Fruit fly (Drosophila melanogaster) whole organism, embryonic: ENCODE results near the gene CG13671.

Source experiments
- Ada2b ChIP-seq: fragments of 200-800 bp; sonication (Bioruptor generic); IDR thresholded peaks from 2 replicates; pipeline ENCODE4 v1.3.6; 2022; ENCODE audit warnings: missing biosample characterization, missing genetic modification characterization
- BEAF-32 ChIP-seq: fragments of 200-800 bp; sonication (Bioruptor generic); optimal IDR thresholded peaks from 3 replicates; lab custom pipeline; 2017; ENCODE audit warnings: missing biosample characterization, missing genetic modification characterization, mild to moderate bottlenecking, moderate library complexity, missing genetic modification reagents
- Bgb ChIP-seq: fragments of 200-800 bp; sonication (Bioruptor generic); IDR thresholded peaks from 2 replicates; pipeline ENCODE4 v1.3.6; 2022; ENCODE audit warnings: missing biosample characterization, missing genetic modification characterization; ENCODE audit not compliant: partially characterized antibody
- CG10209 ChIP-seq: fragments of 200-800 bp; sonication (Bioruptor generic); optimal IDR thresholded peaks from 3 replicates; lab custom pipeline; 2017; ENCODE audit warnings: missing biosample characterization, mild to moderate bottlenecking, missing genetic modification characterization, missing genetic modification reagents
- CG10431 ChIP-seq: fragments of 200-800 bp; sonication (Bioruptor generic); optimal IDR thresholded peaks from 3 replicates; lab custom pipeline; 2018; ENCODE audit warnings: missing biosample characterization, mild to moderate bottlenecking, missing genetic modification characterization
- CG11696 ChIP-seq: fragments of 200-800 bp; sonication (Bioruptor generic); IDR thresholded peaks from 2 replicates; pipeline ENCODE4 v1.3.6; 2022; ENCODE audit warnings: missing biosample characterization, missing genetic modification characterization
- CG12219 ChIP-seq: fragments of 200-800 bp; sonication (Bioruptor generic); optimal IDR thresholded peaks from 3 replicates; lab custom pipeline; 2018; ENCODE audit warnings: missing biosample characterization, mild to moderate bottlenecking, missing genetic modification characterization
- CG12299 ChIP-seq: fragments of 200-800 bp; sonication (Bioruptor generic); optimal IDR thresholded peaks from 2 replicates; lab custom pipeline; 2018; ENCODE audit warnings: missing biosample characterization, mild to moderate bottlenecking, missing genetic modification characterization
- CG15011 ChIP-seq: fragments of 200-800 bp; sonication (Bioruptor generic); optimal IDR thresholded peaks from 3 replicates; lab custom pipeline; 2018; ENCODE audit warnings: missing biosample characterization, mild to moderate bottlenecking, missing genetic modification characterization
- CG1603 ChIP-seq: fragments of 200-800 bp; sonication (Bioruptor generic); optimal IDR thresholded peaks from 2 replicates; lab custom pipeline; 2019; ENCODE audit warnings: missing biosample characterization, mild to moderate bottlenecking, missing genetic modification characterization, moderate library complexity
- CG2875 ChIP-seq: fragments of 200-800 bp; sonication (Bioruptor generic); optimal IDR thresholded peaks from 2 replicates; lab custom pipeline; 2017; ENCODE audit warnings: missing biosample characterization, mild to moderate bottlenecking, missing genetic modification characterization, missing genetic modification reagents
- CG4404 ChIP-seq: fragments of 200-800 bp; sonication (Bioruptor generic); IDR thresholded peaks from 2 replicates; pipeline ENCODE4 v1.3.6; 2022; ENCODE audit warnings: missing biosample characterization, missing genetic modification characterization
- CG4424 ChIP-seq: fragments of 200-800 bp; sonication (Bioruptor generic); optimal IDR thresholded peaks from 3 replicates; lab custom pipeline; 2016; ENCODE audit warnings: missing biosample characterization, missing genetic modification characterization
- CG4617 ChIP-seq: fragments of 200-800 bp; sonication (Bioruptor generic); optimal IDR thresholded peaks from 3 replicates; lab custom pipeline; 2016; ENCODE audit warnings: missing biosample characterization, missing genetic modification characterization, borderline replicate concordance
- CG6813 ChIP-seq: fragments of 200-800 bp; sonication (Bioruptor generic); optimal IDR thresholded peaks from 2 replicates; lab custom pipeline; 2017; ENCODE audit warnings: missing biosample characterization, missing genetic modification characterization, mild to moderate bottlenecking, moderate library complexity, missing genetic modification reagents
- CG7372 ChIP-seq: fragments of 200-800 bp; sonication (Bioruptor generic); IDR thresholded peaks from 2 replicates; pipeline ENCODE4 v1.3.6; 2022; ENCODE audit warnings: missing biosample characterization, missing genetic modification characterization
- CG7745 ChIP-seq: fragments of 200-800 bp; sonication (Bioruptor generic); optimal IDR thresholded peaks from 2 replicates; lab custom pipeline; 2018; ENCODE audit warnings: missing biosample characterization, mild to moderate bottlenecking, missing genetic modification characterization, moderate library complexity
- CG8478 ChIP-seq: fragments of >200 bp; optimal IDR thresholded peaks from 2 replicates; lab custom pipeline; 2018
- CG9437 ChIP-seq: fragments of 200-800 bp; sonication (Bioruptor generic); optimal IDR thresholded peaks from 2 replicates; lab custom pipeline; 2018; ENCODE audit warnings: missing biosample characterization, mild to moderate bottlenecking, missing genetic modification characterization
- CG9609 ChIP-seq: fragments of 200-800 bp; sonication (Bioruptor generic); optimal IDR thresholded peaks from 3 replicates; lab custom pipeline; 2016; ENCODE audit warnings: missing biosample characterization, missing genetic modification characterization
- Dll ChIP-seq: fragments of 200-800 bp; sonication (Bioruptor generic); IDR thresholded peaks from 4 replicates; pipeline ENCODE4 v1.3.6; 2022; ENCODE audit warnings: missing biosample characterization, missing genetic modification characterization; ENCODE audit not compliant: partially characterized antibody
- Drgx ChIP-seq: fragments of 200-800 bp; sonication (Bioruptor generic); IDR thresholded peaks from 2 replicates; pipeline ENCODE4 v1.3.6; 2022; ENCODE audit warnings: missing biosample characterization, missing genetic modification characterization
- Eip74EF ChIP-seq, 2 experiments: fragments of 200-800 bp in 1 of 2; fragments of >200 bp in 1 of 2; sonication (Bioruptor generic) in 1 of 2; optimal IDR thresholded peaks; 2 replicates each; lab custom pipeline; 2017 to 2019; ENCODE audit warnings: missing biosample characterization in 2 of 2, missing genetic modification characterization in 2 of 2, mild to moderate bottlenecking in 1 of 2, moderate library complexity in 1 of 2
- Elba2 ChIP-seq: fragments of 200-800 bp; sonication (Bioruptor generic); optimal IDR thresholded peaks from 3 replicates; lab custom pipeline; 2016; ENCODE audit warnings: missing biosample characterization, missing genetic modification characterization
- Ets65A ChIP-seq: fragments of 200-800 bp; sonication (Bioruptor generic); peaks from one replicate; lab custom pipeline; 2016; ENCODE audit warnings: missing biosample characterization, missing genetic modification characterization
- Hey ChIP-seq: fragments of 200-800 bp; sonication (Bioruptor generic); optimal IDR thresholded peaks from 3 replicates; lab custom pipeline; 2018; ENCODE audit warnings: missing biosample characterization, mild to moderate bottlenecking, missing genetic modification characterization
- MBD-R2 ChIP-seq: fragments of 200-800 bp; sonication (Bioruptor generic); IDR thresholded peaks from 2 replicates; pipeline ENCODE4 v1.3.6; 2022; ENCODE audit warnings: missing biosample characterization, missing genetic modification characterization
- PHDP ChIP-seq: fragments of 200-800 bp; sonication (Bioruptor generic); optimal IDR thresholded peaks from 3 replicates; lab custom pipeline; 2018; ENCODE audit warnings: missing biosample characterization, mild to moderate bottlenecking, missing genetic modification characterization, moderate library complexity
- Rfx ChIP-seq: fragments of 200-800 bp; sonication (Bioruptor generic); IDR thresholded peaks from 2 replicates; pipeline ENCODE4 v1.3.6; 2022; ENCODE audit warnings: missing biosample characterization, missing genetic modification characterization
- Scr ChIP-seq: fragments of 200-800 bp; sonication (Bioruptor generic); IDR thresholded peaks from 2 replicates; pipeline ENCODE4 v1.3.6; 2022; ENCODE audit warnings: missing biosample characterization, missing genetic modification characterization; ENCODE audit not compliant: partially characterized antibody
- Sox102F ChIP-seq: fragments of 200-800 bp; sonication (Bioruptor generic); optimal IDR thresholded peaks from 2 replicates; lab custom pipeline; 2018; ENCODE audit warnings: missing biosample characterization, mild to moderate bottlenecking, missing genetic modification characterization, moderate library complexity
- ci ChIP-seq: fragments of 200-800 bp; sonication (Bioruptor generic); IDR thresholded peaks from 3 replicates; pipeline ENCODE4 v1.3.6; 2022; ENCODE audit warnings: missing biosample characterization, missing genetic modification characterization
- croc ChIP-seq: fragments of 200-800 bp; sonication (Bioruptor generic); conservative IDR thresholded peaks from 3 replicates; pipeline ENCODE4 v1.3.6; 2022; ENCODE audit warnings: missing biosample characterization, missing genetic modification characterization
- dmrt99B ChIP-seq: fragments of 200-800 bp; sonication (Bioruptor generic); optimal IDR thresholded peaks from 2 replicates; lab custom pipeline; 2018; ENCODE audit warnings: missing biosample characterization, mild to moderate bottlenecking, missing genetic modification characterization, moderate library complexity
- gsb-n ChIP-seq: fragments of 200-800 bp; sonication (Bioruptor generic); optimal IDR thresholded peaks from 3 replicates; lab custom pipeline; 2018; ENCODE audit warnings: missing biosample characterization, mild to moderate bottlenecking, missing genetic modification characterization
- lilli ChIP-seq: fragments of 200-800 bp; sonication (Bioruptor generic); optimal IDR thresholded peaks from 3 replicates; lab custom pipeline; 2016; ENCODE audit warnings: missing biosample characterization, missing genetic modification characterization
- mam ChIP-seq: fragments of 200-800 bp; sonication (Bioruptor generic); optimal IDR thresholded peaks from 3 replicates; lab custom pipeline; 2016; ENCODE audit warnings: missing biosample characterization, missing genetic modification characterization
- nau ChIP-seq: fragments of 200-800 bp; sonication (Bioruptor generic); optimal IDR thresholded peaks from 3 replicates; lab custom pipeline; 2017; ENCODE audit warnings: missing biosample characterization, mild to moderate bottlenecking, missing genetic modification characterization, missing genetic modification reagents
- pb ChIP-seq: fragments of 200-800 bp; sonication (Bioruptor generic); optimal IDR thresholded peaks from 3 replicates; lab custom pipeline; 2016; ENCODE audit warnings: missing biosample characterization, missing genetic modification characterization
- pita ChIP-seq: fragments of 200-800 bp; sonication (Bioruptor generic); optimal IDR thresholded peaks from 2 replicates; lab custom pipeline; 2017; ENCODE audit warnings: missing biosample characterization, mild to moderate bottlenecking, missing genetic modification characterization
- pum ChIP-seq: fragments of 200-800 bp; sonication (Bioruptor generic); optimal IDR thresholded peaks from 2 replicates; lab custom pipeline; 2016; ENCODE audit warnings: missing biosample characterization, missing genetic modification characterization
- pzg ChIP-seq: fragments of 200-800 bp; sonication (Bioruptor generic); optimal IDR thresholded peaks from 3 replicates; lab custom pipeline; 2018; ENCODE audit warnings: missing biosample characterization, mild to moderate bottlenecking, missing genetic modification characterization, moderate library complexity
- sug ChIP-seq: fragments of 200-800 bp; optimal IDR thresholded peaks from 2 replicates; lab custom pipeline; 2019; ENCODE audit warnings: missing biosample characterization, mild to moderate bottlenecking, missing genetic modification characterization, moderate library complexity
- vnd ChIP-seq: fragments of 200-800 bp; sonication (Bioruptor generic); IDR thresholded peaks from 3 replicates; pipeline ENCODE4 v1.3.6; 2022; ENCODE audit warnings: missing biosample characterization, missing genetic modification characterization; ENCODE audit not compliant: partially characterized antibody

The CG13671 gene

DNA sequence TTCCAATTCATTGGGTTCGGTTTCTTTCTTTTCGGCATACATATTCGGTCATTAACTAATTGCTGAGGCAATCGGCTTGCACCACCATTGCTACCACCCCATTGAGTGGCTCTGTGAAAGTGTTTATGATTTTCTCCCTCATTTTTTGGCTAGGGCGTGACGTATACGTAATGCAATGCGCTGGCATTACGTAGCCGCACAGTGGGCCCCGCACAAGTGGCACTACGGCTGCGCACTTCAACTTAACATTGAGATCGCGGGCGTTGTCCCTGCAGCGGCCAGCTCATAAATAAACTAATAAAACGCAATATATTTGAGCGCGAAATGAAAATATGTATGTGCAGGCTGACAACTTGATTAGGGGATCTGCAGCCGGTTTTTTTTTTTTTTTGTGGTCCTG lies 31.6 kb downstream of the CG13671 start:
- TF ChIP-seq gsb-n (tag; lab: Kevin White, UChicago) (no peak), CG8478 (lab: Kevin White, UChicago) (no peak), CG7372 (peak; percentile 80), CG9437 (GFP tag; lab: Kevin White, UChicago) (peak; percentile 65), ci (GFP tag; lab: Robert Waterston, UW) (no peak), CG7745 (tag; lab: Kevin White, UChicago) (no peak), CG10209 (no peak)

dm6 chr3L:8333574-8333973 lies 33.7 kb downstream of the CG13671 start:
- no peak for TF ChIP-seq CG4424 (GFP tag; lab: Kevin White, UChicago)
- no peak for TF ChIP-seq CG11696 (GFP tag; lab: Robert Waterston, UW)
- peak; percentile 29; the same call in 1 of the 2 replicates for TF ChIP-seq Drgx
- no peak for TF ChIP-seq pum (GFP tag; lab: Kevin White, UChicago)
- TF ChIP-seq Hey, result no peak

- peak; percentile 13 for TF ChIP-seq CG1603 (tag; lab: Kevin White, UChicago)
- no peak for TF ChIP-seq mam (GFP tag; lab: Kevin White, UChicago)
- TF ChIP-seq Sox102F, result peak; percentile 16
- no peak for TF ChIP-seq CG15011 (GFP tag; lab: Kevin White, UChicago)
- no peak for TF ChIP-seq CG2875 (GFP tag; lab: Kevin White, UChicago)
- no peak for TF ChIP-seq pita (GFP tag; lab: Kevin White, UChicago)
- no peak for TF ChIP-seq Elba2 (GFP tag; lab: Kevin White, UChicago)
- no peak for TF ChIP-seq dmrt99B (tag; lab: Kevin White, UChicago)
Measured at dm6 chr3L:8334338-8334737, 34.5 kb downstream of the CG13671 start.

DNA sequence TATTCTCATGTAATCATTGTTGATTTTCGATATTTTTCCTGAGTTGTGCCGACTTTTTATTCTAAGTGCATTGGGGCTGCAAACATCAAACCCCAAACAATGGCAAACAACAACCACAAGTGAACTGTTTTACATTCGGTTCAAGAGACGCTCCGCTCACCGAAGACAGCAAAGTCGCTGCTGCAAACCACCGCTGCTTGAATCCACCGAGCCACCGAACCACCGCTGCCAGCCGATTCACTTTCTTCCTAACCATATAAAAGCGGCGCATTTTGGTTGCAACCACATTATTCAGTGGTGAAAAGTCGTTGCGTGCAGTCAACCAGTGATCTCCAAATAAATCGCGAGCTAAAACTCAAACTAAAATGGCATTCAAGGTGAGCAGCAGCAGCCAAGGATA lies 36.5 kb downstream of the CG13671 start, which contains the start of gene Cpr66Cb:
Gene Cpr66Cb (plus strand): TSS at position 301 of the 400 bp plus-strand sequence.
- TF ChIP-seq Ada2b, result no peak
- no peak for TF ChIP-seq sug (tag; lab: Kevin White, UChicago)
- TF ChIP-seq Ets65A (GFP tag; lab: Kevin White, UChicago), result peak; percentile 62

dm6 chr3L:8338921-8339320 lies 39.1 kb downstream of the CG13671 start, which contains the start of gene Pex2:
Gene Pex2 (plus strand): TSS chr3L:8339051.
- TF ChIP-seq Rfx, result peak; percentile 23; the same call in 1 of the 2 replicates
- peak; percentile 24 for TF ChIP-seq PHDP (tag; lab: Kevin White, UChicago)
- no peak for TF ChIP-seq CG10431 (GFP tag; lab: Kevin White, UChicago)
- TF ChIP-seq CG12299 (tag; lab: Kevin White, UChicago), result peak; percentile 7
- peak; percentile 56 for TF ChIP-seq Scr (GFP tag; lab: Robert Waterston, UW)
- peak; percentile 48; the same call in 1 of the 4 replicates for TF ChIP-seq Dll (GFP tag; lab: Robert Waterston, UW)
- no peak for TF ChIP-seq CG4404
- TF ChIP-seq vnd (GFP tag; lab: Robert Waterston, UW), result no peak
- peak; percentile 64 for TF ChIP-seq pzg
- no peak for TF ChIP-seq CG6813 (GFP tag; lab: Kevin White, UChicago)
- peak; percentile 28; the same call in 1 of the 2 replicates for TF ChIP-seq Bgb (GFP tag; lab: Robert Waterston, UW)
- no peak for TF ChIP-seq nau (GFP tag; lab: Kevin White, UChicago)
- TF ChIP-seq lilli, result peak; percentile 25
- peak; percentile 39; the same call in 1 of the 2 replicates for TF ChIP-seq MBD-R2 (GFP tag; lab: Robert Waterston, UW)
- peak; percentile 50 for TF ChIP-seq BEAF-32 (GFP tag; lab: Kevin White, UChicago)
- TF ChIP-seq pb, result no peak
- no peak for TF ChIP-seq CG12219 (GFP tag; lab: Kevin White, UChicago)
- no peak for TF ChIP-seq croc (GFP tag; lab: Robert Waterston, UW)
- TF ChIP-seq Eip74EF (GFP tag; optimal IDR thresholded peaks at IDR 0.05; lab: Kevin White, UChicago), result no peak
- no peak for TF ChIP-seq CG9609 (GFP tag; lab: Kevin White, UChicago)
- peak; percentile 28 for TF ChIP-seq sug (tag; lab: Kevin White, UChicago)
- peak; percentile 9 for TF ChIP-seq CG4617 (GFP tag; lab: Kevin White, UChicago)
